Worm (Caenorhabditis elegans) whole organism, L1 larva: ENCODE results near the gene T16G12.1.

Source experiments
- grh-1 ChIP-seq: fragments of 200-800 bp; sonication (Bioruptor generic); IDR thresholded peaks from 2 replicates; pipeline ENCODE4 v1.3.6; 2022; ENCODE audit warnings: missing genetic modification reagents, missing genetic modification characterization, missing compliant biosample characterization
- nhr-71 ChIP-seq: sonication (generic microtip); optimal IDR thresholded peaks from 2 replicates; lab custom pipeline; 2016; ENCODE audit warnings: mild to moderate bottlenecking, missing genetic modification characterization, moderate library complexity, missing compliant biosample characterization

ce11 chrIII:10094538-10094937 is 44.9 kb upstream of the T16G12.1 start:
- TF ChIP-seq nhr-71 (tag; lab: Kevin White, UChicago) (peak; percentile 36), grh-1 (no peak)
